Worm (Caenorhabditis elegans) whole organism, late embryonic: ENCODE data around the gene srbc-5.

Experiments used
- T23F11.4 ChIP-seq: fragments of 200-800 bp; sonication (Bioruptor generic); optimal IDR thresholded peaks from 2 replicates; lab custom pipeline; 2018; ENCODE audit warnings: mild to moderate bottlenecking, missing genetic modification characterization, missing compliant biosample characterization
- ceh-18 ChIP-seq: sonication (generic microtip); optimal IDR thresholded peaks from 2 replicates; lab custom pipeline; 2016; ENCODE audit warnings: missing genetic modification characterization, missing compliant biosample characterization
- ceh-31 ChIP-seq: sonication (generic microtip); optimal IDR thresholded peaks from 2 replicates; lab custom pipeline; 2016; ENCODE audit warnings: missing genetic modification characterization, missing compliant biosample characterization
- ceh-34 ChIP-seq: sonication (generic microtip); optimal IDR thresholded peaks from 2 replicates; lab custom pipeline; 2016; ENCODE audit warnings: mild to moderate bottlenecking, missing genetic modification characterization, missing compliant biosample characterization
- ceh-48 ChIP-seq: sonication (generic microtip); optimal IDR thresholded peaks from 2 replicates; lab custom pipeline; 2016; ENCODE audit warnings: missing genetic modification characterization, inconsistent platforms, missing compliant biosample characterization
- dve-1 ChIP-seq: sonication (generic microtip); optimal IDR thresholded peaks from 2 replicates; lab custom pipeline; 2017; ENCODE audit warnings: antibody characterized with exemption, mild to moderate bottlenecking, missing genetic modification characterization, missing compliant biosample characterization
- elt-2 ChIP-seq: sonication (generic microtip); optimal IDR thresholded peaks from 2 replicates; lab custom pipeline; 2016; ENCODE audit warnings: missing genetic modification reagents, missing genetic modification characterization, missing compliant biosample characterization
- elt-4 ChIP-seq: sonication (generic microtip); optimal IDR thresholded peaks from 2 replicates; lab custom pipeline; 2016; ENCODE audit warnings: missing genetic modification characterization, missing compliant biosample characterization
- ets-4 ChIP-seq: sonication (generic microtip); optimal IDR thresholded peaks from 2 replicates; lab custom pipeline; 2016; ENCODE audit warnings: missing genetic modification characterization, missing compliant biosample characterization
- fax-1 ChIP-seq: sonication (generic microtip); optimal IDR thresholded peaks from 2 replicates; lab custom pipeline; 2016; ENCODE audit warnings: missing genotype, missing genetic modification characterization, missing compliant biosample characterization
- fkh-6 ChIP-seq: sonication (generic microtip); optimal IDR thresholded peaks from 2 replicates; lab custom pipeline; 2016; ENCODE audit warnings: missing genetic modification characterization, missing compliant biosample characterization
- gmeb-2 ChIP-seq: sonication (generic microtip); optimal IDR thresholded peaks from 2 replicates; lab custom pipeline; 2016; ENCODE audit warnings: missing genetic modification characterization, inconsistent platforms, missing compliant biosample characterization
- hlh-6 ChIP-seq: sonication (generic microtip); optimal IDR thresholded peaks from 2 replicates; lab custom pipeline; 2016; ENCODE audit warnings: missing genotype, missing genetic modification characterization, missing compliant biosample characterization
- madf-2 ChIP-seq: sonication (generic microtip); optimal IDR thresholded peaks from 2 replicates; lab custom pipeline; 2017; ENCODE audit warnings: missing genetic modification characterization, missing compliant biosample characterization
- odd-2 ChIP-seq: sonication (generic microtip); optimal IDR thresholded peaks from 2 replicates; lab custom pipeline; 2017; ENCODE audit warnings: antibody characterized with exemption, mild to moderate bottlenecking, missing genetic modification characterization, missing compliant biosample characterization
- pqm-1 ChIP-seq: sonication (generic microtip); optimal IDR thresholded peaks from 2 replicates; lab custom pipeline; 2016; ENCODE audit warnings: missing genetic modification characterization, missing compliant biosample characterization
- sdc-2 ChIP-seq: sonication (generic microtip); optimal IDR thresholded peaks from 2 replicates; lab custom pipeline; 2016; ENCODE audit warnings: missing genotype, missing genetic modification characterization, missing compliant biosample characterization
- unc-42 ChIP-seq: sonication (generic microtip); optimal IDR thresholded peaks from 2 replicates; lab custom pipeline; 2016; ENCODE audit warnings: missing genotype, missing genetic modification characterization, missing compliant biosample characterization
- unc-86 ChIP-seq: sonication (generic microtip); optimal IDR thresholded peaks from 2 replicates; lab custom pipeline; 2016; ENCODE audit warnings: missing genetic modification characterization, missing compliant biosample characterization

srbc-5 gene

DNA sequence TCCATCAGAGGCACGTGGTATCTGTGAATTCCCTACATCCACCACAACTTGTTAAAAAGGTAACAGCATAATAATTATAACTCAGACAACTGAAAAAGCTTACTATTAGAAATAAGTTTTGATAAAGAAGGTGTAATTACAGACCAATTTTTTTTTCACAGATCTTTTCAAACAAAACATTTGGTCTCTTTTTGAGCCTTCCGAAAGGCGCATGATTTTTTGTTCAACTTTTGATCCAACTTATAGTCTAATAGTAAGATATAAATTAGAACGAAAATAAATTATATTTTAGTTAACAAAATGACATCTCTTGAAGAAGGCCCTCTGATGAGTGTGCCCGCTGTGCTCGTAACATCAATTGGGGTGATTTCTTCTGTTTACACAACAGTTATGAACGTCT, 48.0 kb downstream of the srbc-5 start, which contains the start of gene srbc-3:
srbc-3 (plus strand) TSS at position 301 of the 400 bp plus-strand sequence.
- TF ChIP-seq madf-2 (tag; lab: Kevin White, UChicago) (no peak), ets-4 (tag; lab: Kevin White, UChicago) (no peak), fax-1 (tag; lab: Kevin White, UChicago) (no peak), pqm-1 (no peak), ceh-34 (tag; lab: Kevin White, UChicago) (no peak), sdc-2 (no peak), ceh-31 (no peak), unc-86 (tag; lab: Kevin White, UChicago) (no peak), T23F11.4 (GFP tag; lab: Kevin White, UChicago) (no peak), hlh-6 (tag; lab: Kevin White, UChicago) (no peak), ceh-18 (tag; lab: Kevin White, UChicago) (no peak), elt-4 (tag; lab: Kevin White, UChicago) (no peak), unc-42 (tag; lab: Kevin White, UChicago) (no peak), odd-2 (tag; lab: Kevin White, UChicago) (no peak), fkh-6 (tag; lab: Kevin White, UChicago) (no peak), ceh-48 (tag; lab: Kevin White, UChicago) (no peak), gmeb-2 (tag; lab: Kevin White, UChicago) (no peak), dve-1 (tag; lab: Kevin White, UChicago) (no peak), elt-2 (tag; lab: Kevin White, UChicago) (no peak)
